Worm (Caenorhabditis elegans): Measurements from ENCODE around the gene W06G6.20.

Gene W06G6.20

DNA sequence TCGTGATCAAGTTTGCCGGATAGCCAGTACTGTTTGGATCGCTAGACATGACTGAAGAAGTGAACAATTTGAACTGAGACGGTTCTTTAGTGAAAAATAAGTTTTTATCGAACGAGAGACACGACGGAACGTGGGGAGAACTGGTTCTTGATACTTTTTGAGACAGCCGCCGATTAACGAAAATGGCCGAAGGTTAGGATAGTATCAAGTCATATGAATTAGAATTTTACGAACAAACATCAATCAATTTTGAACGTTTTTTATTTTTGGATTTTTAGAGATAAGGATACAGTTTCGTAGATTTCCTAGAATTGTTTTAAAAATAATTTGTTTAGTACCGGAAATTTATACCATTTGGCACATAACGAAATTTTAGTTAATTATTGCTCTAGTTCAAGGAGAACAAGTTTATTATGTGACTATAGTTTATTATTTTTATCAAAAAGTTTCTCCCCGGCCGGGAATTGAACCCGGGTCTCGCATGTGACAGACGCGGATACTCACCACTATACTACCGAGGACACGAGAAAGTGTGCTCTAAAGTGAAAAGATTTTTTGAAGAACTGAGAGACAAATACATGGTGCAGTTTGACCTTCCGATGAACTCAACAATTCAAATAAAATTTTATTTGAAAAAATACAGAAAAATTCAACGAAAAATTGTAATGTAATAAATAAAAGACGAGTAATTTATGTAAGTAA is at the start of gene W06G6.20:
Gene W06G6.20 (minus strand): TSS at position 51 of the 702 bp plus-strand sequence.
- TF ChIP-seq ceh-34 (tag; optimal IDR thresholded peaks at IDR 0.05) (no peak), hlh-13 (GFP tag; optimal IDR thresholded peaks at IDR 0.05) (no peak), ceh-6 (GFP tag; optimal IDR thresholded peaks at IDR 0.05) (no peak), ceh-24 (tag; optimal IDR thresholded peaks at IDR 0.05) (no peak), ceh-22 (tag; optimal IDR thresholded peaks at IDR 0.05) (no peak), pha-4 (tag; optimal IDR thresholded peaks at IDR 0.05) (no peak), F13H6.1 (tag; optimal IDR thresholded peaks at IDR 0.05) (no peak)

DNA sequence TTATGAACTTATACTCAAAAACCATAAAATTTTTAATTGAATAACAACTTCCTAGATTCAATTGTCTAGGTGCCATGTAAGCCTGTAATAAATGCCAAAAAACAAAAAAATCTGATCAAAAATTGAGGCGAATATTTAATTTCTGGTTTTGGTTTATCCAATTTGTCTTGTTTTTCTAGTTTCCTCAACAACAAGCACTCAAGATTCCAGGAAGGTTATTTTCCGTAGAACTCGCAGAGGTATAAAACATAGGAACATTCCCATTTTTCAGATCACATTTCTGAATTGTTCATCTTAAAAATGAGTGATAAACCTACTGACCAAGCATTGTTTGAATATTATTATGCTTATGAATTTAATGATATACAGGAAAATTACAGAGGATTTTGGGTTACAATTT is 49.0 kb upstream of the W06G6.20 start, which contains the start of gene srw-41:
Gene srw-41 (plus strand): TSS at position 301 of the 400 bp plus-strand sequence.
- TF ChIP-seq Y22D7AL.16 (tag; optimal IDR thresholded peaks at IDR 0.05) = no peak
- TF ChIP-seq ceh-2 (tag; optimal IDR thresholded peaks at IDR 0.05) = no peak
- no peak for TF ChIP-seq che-1 (tag; optimal IDR thresholded peaks at IDR 0.05)
- no peak for TF ChIP-seq tbx-7 (tag; optimal IDR thresholded peaks at IDR 0.05)
- no peak for TF ChIP-seq fax-1 (tag; optimal IDR thresholded peaks at IDR 0.05)

DNA sequence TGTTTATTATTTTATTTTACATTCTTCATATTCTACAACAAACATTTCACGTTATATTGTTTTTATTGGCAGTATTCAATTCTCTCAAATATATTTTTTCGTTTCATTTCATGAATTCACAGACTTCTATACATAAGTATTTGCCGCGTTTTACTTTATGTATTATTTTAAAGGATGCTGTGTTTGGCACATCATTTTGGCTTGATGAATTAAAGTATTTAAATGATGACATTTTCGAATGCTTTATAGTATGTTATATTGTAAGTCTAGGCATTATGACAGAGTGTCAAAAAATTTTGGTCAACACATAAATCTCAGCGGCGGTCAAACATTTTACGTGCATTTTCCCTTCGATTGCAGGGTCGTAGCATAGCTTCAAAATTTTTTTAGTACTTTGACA is 47.3 kb upstream of the W06G6.20 start:
- no peak for TF ChIP-seq fax-1 (tag; optimal IDR thresholded peaks at IDR 0.05)
- no peak for TF ChIP-seq Y22D7AL.16 (tag; optimal IDR thresholded peaks at IDR 0.05)
- no peak for TF ChIP-seq dve-1 (tag; optimal IDR thresholded peaks at IDR 0.05)
- TF ChIP-seq ceh-9 (tag; optimal IDR thresholded peaks at IDR 0.05) = no peak
- TF ChIP-seq gmeb-2 (tag; optimal IDR thresholded peaks at IDR 0.05) = no peak
- no peak for TF ChIP-seq sdc-2 (tag; optimal IDR thresholded peaks at IDR 0.05)
- no peak for TF ChIP-seq pax-1 (tag; optimal IDR thresholded peaks at IDR 0.05)
- no peak for TF ChIP-seq pha-2 (tag; optimal IDR thresholded peaks at IDR 0.05)
- no peak for TF ChIP-seq ceh-14 (tag; optimal IDR thresholded peaks at IDR 0.05)
- TF ChIP-seq ceh-24 (tag; optimal IDR thresholded peaks at IDR 0.05) = no peak
- TF ChIP-seq ceh-34 (tag; optimal IDR thresholded peaks at IDR 0.05) = no peak
- no peak for TF ChIP-seq hlh-15 (tag; optimal IDR thresholded peaks at IDR 0.05)
- no peak for TF ChIP-seq zip-5 (tag; optimal IDR thresholded peaks at IDR 0.05)
- no peak for TF ChIP-seq tbx-7 (tag; optimal IDR thresholded peaks at IDR 0.05)
- no peak for TF ChIP-seq pat-9 (tag; optimal IDR thresholded peaks at IDR 0.05)
- TF ChIP-seq hlh-8 (tag; optimal IDR thresholded peaks at IDR 0.05) = no peak
- no peak for TF ChIP-seq ceh-6 (GFP tag; optimal IDR thresholded peaks at IDR 0.05)
- TF ChIP-seq pros-1 (tag; optimal IDR thresholded peaks at IDR 0.05) = no peak

DNA sequence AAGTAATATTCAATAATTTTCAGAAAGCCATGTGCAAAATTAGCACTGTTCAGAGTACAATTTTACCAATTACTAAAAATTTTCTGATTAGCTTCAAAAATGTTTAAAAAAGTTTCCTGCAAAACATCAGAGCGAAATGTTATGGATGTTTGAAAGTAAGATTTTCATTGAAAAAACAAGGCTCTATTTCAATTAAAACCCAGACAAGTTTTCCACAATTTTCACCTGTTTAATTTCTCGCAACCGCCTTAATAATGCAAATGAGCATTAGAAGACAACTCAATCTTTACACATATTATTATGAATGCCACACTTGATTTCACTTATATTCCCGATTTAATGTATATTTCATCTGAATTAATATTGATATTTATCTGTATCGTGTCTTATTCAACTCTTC is 46.4 kb upstream of the W06G6.20 start, which contains the start of gene srz-101:
Gene srz-101 (plus strand): TSS at position 301 of the 400 bp plus-strand sequence.
- no peak for TF ChIP-seq sdc-2 (tag; optimal IDR thresholded peaks at IDR 0.05)
- TF ChIP-seq zip-5 (tag; optimal IDR thresholded peaks at IDR 0.05) = no peak
- no peak for TF ChIP-seq mec-3 (tag; optimal IDR thresholded peaks at IDR 0.05; ENCODE audit: borderline replicate concordance)
- no peak for TF ChIP-seq unc-86 (tag; optimal IDR thresholded peaks at IDR 0.05)
- no peak for TF ChIP-seq ttx-3 (tag; optimal IDR thresholded peaks at IDR 0.05)
- TF ChIP-seq ceh-9 (tag; optimal IDR thresholded peaks at IDR 0.05) = no peak
- no peak for TF ChIP-seq Y22D7AL.16 (tag; optimal IDR thresholded peaks at IDR 0.05)
- TF ChIP-seq odd-2 (tag; optimal IDR thresholded peaks at IDR 0.05) = no peak
- TF ChIP-seq hlh-8 (tag; optimal IDR thresholded peaks at IDR 0.05) = no peak
- TF ChIP-seq che-1 (tag; optimal IDR thresholded peaks at IDR 0.05) = no peak
- no peak for TF ChIP-seq nfya-1 (tag; optimal IDR thresholded peaks at IDR 0.05)
- no peak for TF ChIP-seq hlh-15 (tag; optimal IDR thresholded peaks at IDR 0.05)
- TF ChIP-seq fkh-10 (GFP tag; optimal IDR thresholded peaks at IDR 0.05) = no peak
- TF ChIP-seq unc-3 (GFP tag; conservative IDR thresholded peaks at IDR 0.05) = no peak
- no peak for TF ChIP-seq unc-3 (tag; optimal IDR thresholded peaks at IDR 0.05)
- no peak for TF ChIP-seq ref-2 (tag; optimal IDR thresholded peaks at IDR 0.05)
- no peak for TF ChIP-seq lim-6 (tag; optimal IDR thresholded peaks at IDR 0.05)
- no peak for TF ChIP-seq ceh-24 (tag; optimal IDR thresholded peaks at IDR 0.05)
- no peak for TF ChIP-seq nhr-232 (tag; optimal IDR thresholded peaks at IDR 0.05)
